Worm (Caenorhabditis elegans) whole organism, mixed stage, embryonic: ENCODE results near the gene T10G3.3.

ENCODE experiments used
- ces-1 ChIP-seq: fragments of 150-350 bp; optimal IDR thresholded peaks from 2 replicates; lab custom pipeline; 2014; ENCODE audit warnings: missing biosample characterization, missing genetic modification reagents, missing genetic modification characterization
- cnd-1 ChIP-seq: fragments of 200-800 bp; sonication (Bioruptor generic); optimal IDR thresholded peaks from 2 replicates; lab custom pipeline; 2018; ENCODE audit warnings: mild to moderate bottlenecking, missing genetic modification characterization, missing compliant biosample characterization
- elt-3 ChIP-seq: fragments of 150-350 bp; optimal IDR thresholded peaks from 2 replicates; lab custom pipeline; 2014; ENCODE audit warnings: missing biosample characterization, missing genetic modification characterization
- ham-2 ChIP-seq: fragments of 200-800 bp; sonication (Bioruptor generic); optimal IDR thresholded peaks from 2 replicates; lab custom pipeline; 2018; ENCODE audit warnings: mild to moderate bottlenecking, missing genetic modification characterization, missing compliant biosample characterization
- lin-32 ChIP-seq: fragments of 200-800 bp; sonication (Bioruptor generic); optimal IDR thresholded peaks from 2 replicates; lab custom pipeline; 2018; ENCODE audit warnings: mild to moderate bottlenecking, missing genetic modification characterization, missing compliant biosample characterization
- lsy-2 ChIP-seq: fragments of 150-350 bp; optimal IDR thresholded peaks from 2 replicates; lab custom pipeline; 2014; ENCODE audit warnings: missing biosample characterization, missing genetic modification characterization
- nhr-12 ChIP-seq: fragments of 150-350 bp; optimal IDR thresholded peaks from 2 replicates; lab custom pipeline; 2014; ENCODE audit warnings: missing biosample characterization, missing genetic modification characterization
- tbx-8 ChIP-seq: fragments of 200-800 bp; sonication (Bioruptor generic); optimal IDR thresholded peaks from 2 replicates; lab custom pipeline; 2018; ENCODE audit warnings: mild to moderate bottlenecking, missing genetic modification characterization, moderate library complexity, missing compliant biosample characterization
- ztf-11 ChIP-seq: fragments of 150-350 bp; optimal IDR thresholded peaks from 2 replicates; lab custom pipeline; 2014; ENCODE audit warnings: missing biosample characterization, missing genetic modification characterization

ce11 chrV:13506321-13506720, 16.3 kb upstream of the T10G3.3 start, which contains the start of gene R11G10.4:
- TF ChIP-seq elt-3 (no peak), tbx-8 (GFP tag; lab: Kevin White, UChicago) (no peak), ztf-11 (tag; lab: Kevin White, UChicago) (no peak), lin-32 (GFP tag; lab: Kevin White, UChicago) (no peak), ham-2 (GFP tag; lab: Kevin White, UChicago) (no peak), nhr-12 (tag; lab: Kevin White, UChicago) (no peak), cnd-1 (tag; lab: Kevin White, UChicago) (no peak), ces-1 (no peak), lsy-2 (tag; lab: Kevin White, UChicago) (no peak)
